Fruit fly (Drosophila melanogaster): ENCODE measurements around the gene CG10958.

CG10958 gene

dm6 chrX:8129204-8129997 lies 2.7 kb upstream of the CG10958 start, which contains the start of gene CG2116 (continued):
- TF ChIP-seq btn (GFP tag; optimal IDR thresholded peaks at IDR 0.05), result no peak
- TF ChIP-seq slbo (GFP tag; IDR thresholded peaks at IDR 0.05), result no peak
- TF ChIP-seq CG7357 (GFP tag; IDR thresholded peaks at IDR 0.05), result no peak
- no peak for TF ChIP-seq CG16779 (GFP tag; IDR thresholded peaks at IDR 0.05)
- TF ChIP-seq Ets97D (GFP tag; optimal IDR thresholded peaks at IDR 0.05), result peak; percentile 46
- TF ChIP-seq pnt (GFP tag; optimal IDR thresholded peaks at IDR 0.05), result no peak
- no peak for TF ChIP-seq CG12104 (GFP tag; optimal IDR thresholded peaks at IDR 0.05)
- TF ChIP-seq Hmx (GFP tag; optimal IDR thresholded peaks at IDR 0.05), result no peak
- TF ChIP-seq lola (GFP tag; optimal IDR thresholded peaks at IDR 0.05), result peak in 1 of 3 experiments; percentile 6
- TF ChIP-seq mld (GFP tag; IDR thresholded peaks at IDR 0.05; ENCODE audit: partially characterized antibody), result no peak; the same call in 2 of the 3 replicates
- no peak for TF ChIP-seq Oaz (GFP tag; IDR thresholded peaks at IDR 0.05)
- TF ChIP-seq CG9609 (GFP tag; optimal IDR thresholded peaks at IDR 0.05), result no peak
- no peak for TF ChIP-seq az2 (GFP tag; optimal IDR thresholded peaks at IDR 0.05)
- TF ChIP-seq Atf6 (GFP tag; IDR thresholded peaks at IDR 0.05), result no peak
- TF ChIP-seq otp (GFP tag; IDR thresholded peaks at IDR 0.05), result no peak
- no peak for TF ChIP-seq Hr51 (GFP tag; optimal IDR thresholded peaks at IDR 0.05)
- TF ChIP-seq Sox102F (GFP tag; optimal IDR thresholded peaks at IDR 0.05), result no peak
- TF ChIP-seq CG9727 (GFP tag; optimal IDR thresholded peaks at IDR 0.05), result no peak
- TF ChIP-seq CHES-1-like (GFP tag; optimal IDR thresholded peaks at IDR 0.05), result no peak
- TF ChIP-seq CG1529 (GFP tag; optimal IDR thresholded peaks at IDR 0.05), result no peak
- TF ChIP-seq CG17612 (GFP tag; IDR thresholded peaks at IDR 0.05), result no peak
- peak; percentile 74 for TF ChIP-seq Dp (GFP tag; optimal IDR thresholded peaks at IDR 0.05)
- no peak for TF ChIP-seq CG5953 (GFP tag; IDR thresholded peaks at IDR 0.05)
- TF ChIP-seq phol (tag; optimal IDR thresholded peaks at IDR 0.05), result peak; percentile 30
- TF ChIP-seq exex (tag; optimal IDR thresholded peaks at IDR 0.05), result no peak
- no peak for TF ChIP-seq Dip3 (GFP tag; optimal IDR thresholded peaks at IDR 0.05)
- TF ChIP-seq CG2889 (GFP tag; IDR thresholded peaks at IDR 0.05), result no peak
- no peak for TF ChIP-seq ems (GFP tag; optimal IDR thresholded peaks at IDR 0.05)
- no peak for TF ChIP-seq Atf-2 (GFP tag; optimal IDR thresholded peaks at IDR 0.05)
- no peak for TF ChIP-seq wdn (GFP tag; IDR thresholded peaks at IDR 0.05)
- TF ChIP-seq fd64A (GFP tag; optimal IDR thresholded peaks at IDR 0.05), result no peak
- TF ChIP-seq CG14441 (GFP tag; IDR thresholded peaks at IDR 0.05), result no peak
- TF ChIP-seq gsb (GFP tag; IDR thresholded peaks at IDR 0.05), result no peak
- no peak for TF ChIP-seq eve (GFP tag; optimal IDR thresholded peaks at IDR 0.05)
- no peak for TF ChIP-seq tio (GFP tag; optimal IDR thresholded peaks at IDR 0.05)
- no peak for TF ChIP-seq D19A (tag; optimal IDR thresholded peaks at IDR 0.05)
- no peak for TF ChIP-seq CG6765 (GFP tag; optimal IDR thresholded peaks at IDR 0.05)
- TF ChIP-seq psq (GFP tag; optimal IDR thresholded peaks at IDR 0.05), result no peak
- no peak for TF ChIP-seq Chrac-16 (GFP tag; optimal IDR thresholded peaks at IDR 0.05)
- no peak for TF ChIP-seq pfk (GFP tag; optimal IDR thresholded peaks at IDR 0.05)
- TF ChIP-seq CG15479 (GFP tag; optimal IDR thresholded peaks at IDR 0.05), result no peak
- no peak for TF ChIP-seq bsh (GFP tag; optimal IDR thresholded peaks at IDR 0.05)
- peak; percentile 53; the same call in 2 of the 3 replicates for TF ChIP-seq CG34224 (GFP tag; IDR thresholded peaks at IDR 0.05; ENCODE audit: partially characterized antibody)
- TF ChIP-seq kay (GFP tag; optimal IDR thresholded peaks at IDR 0.05), result no peak
- TF ChIP-seq vvl (GFP tag; IDR thresholded peaks at IDR 0.05), result peak; percentile 72
- TF ChIP-seq peb (GFP tag; IDR thresholded peaks at IDR 0.05), result no peak
- no peak for TF ChIP-seq Hmr (GFP tag; optimal IDR thresholded peaks at IDR 0.05)
- TF ChIP-seq ERR (GFP tag; optimal IDR thresholded peaks at IDR 0.05), result no peak
- no peak for TF ChIP-seq prd (optimal IDR thresholded peaks at IDR 0.05)
- no peak for TF ChIP-seq prd (GFP tag; IDR thresholded peaks at IDR 0.05)
- TF ChIP-seq CG1233 (GFP tag; optimal IDR thresholded peaks at IDR 0.05), result no peak

Measured in whole organism, embryonic.